Comparison of ENCODE assay signal across 2 fruit fly cellular contexts in the genomic region with DNA sequence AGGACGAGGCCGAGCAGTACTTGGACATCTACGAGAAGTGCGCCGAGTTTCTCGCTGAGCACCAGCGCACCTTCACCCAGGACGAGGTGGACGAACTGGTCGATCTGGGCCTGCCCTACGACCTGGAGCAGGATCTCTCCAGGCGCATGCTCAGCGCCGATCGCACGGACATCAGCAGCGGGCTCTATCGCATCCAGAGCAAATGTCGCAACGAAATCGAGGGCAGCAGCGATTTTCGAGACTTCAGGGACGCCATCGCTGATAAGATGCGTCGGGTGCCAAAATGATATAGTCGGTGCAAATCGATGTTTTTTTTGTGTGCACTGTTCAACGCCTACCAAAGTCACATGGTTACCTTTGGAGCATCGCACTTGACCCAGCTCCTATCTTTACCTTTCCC.
A peak's percentile ranks its signal among the peaks of the same experiment; 100 is the strongest.
TF ChIP-seq lines count a peak whose summit lies in the region.

No protein-coding gene starts in this region.

- no peak for TF ChIP-seq CTCF in whole organism, embryonic (GFP tag; optimal IDR thresholded peaks at IDR 0.05; lab: Kevin White, UChicago)

TF ChIP-seq in whole organism, embryonic, 481 proteins besides CTCF, POLR2A, EP300 and RAD21:
- TF ChIP-seq sens (GFP tag; lab: Kevin White, UChicago) (no peak), unc-4 (GFP tag; IDR thresholded peaks at IDR 0.05; lab: Robert Waterston, UW; ENCODE audit: partially characterized antibody) (no peak), CG11560 (tag; IDR thresholded peaks at IDR 0.05; lab: Robert Waterston, UW) (no peak), CG8478 (optimal IDR thresholded peaks at IDR 0.05; lab: Kevin White, UChicago) (peak; percentile 52), Abd-B (GFP tag; optimal IDR thresholded peaks at IDR 0.05; lab: Kevin White, UChicago) (no peak), CG5953 (GFP tag; IDR thresholded peaks at IDR 0.05; lab: Robert Waterston, UW) (0 out of 2 replicates have a peak, but pooled peaks have one; percentile 27), CG9437 (GFP tag; optimal IDR thresholded peaks at IDR 0.05; lab: Kevin White, UChicago) (no peak), CG13287 (GFP tag; IDR thresholded peaks at IDR 0.05; lab: Robert Waterston, UW; ENCODE audit: partially characterized antibody) (no peak)
TF ChIP-seq in whole organism, embryonic: peak in this region for 2.

TF ChIP-seq in whole organism, prepupa, 60 proteins besides CTCF, POLR2A, EP300 and RAD21:
- TF ChIP-seq svp (GFP tag; lab: Kevin White, UChicago), result peak; percentile 89
- no peak for TF ChIP-seq Blimp-1 (GFP tag; optimal IDR thresholded peaks at IDR 0.05; lab: Kevin White, UChicago)
- TF ChIP-seq Eip78C (GFP tag; lab: Kevin White, UChicago), result peak; percentile 47
